Worm (Caenorhabditis elegans) whole organism, mixed stage, embryonic: Measurements from ENCODE around the gene gnrr-3.

ENCODE experiments used
- ham-2 ChIP-seq: fragments of 200-800 bp; sonication (Bioruptor generic); optimal IDR thresholded peaks from 2 replicates; lab custom pipeline; 2018; ENCODE audit warnings: mild to moderate bottlenecking, missing genetic modification characterization, missing compliant biosample characterization
- lin-13 ChIP-seq: fragments of 150-350 bp; optimal IDR thresholded peaks from 2 replicates; lab custom pipeline; 2014; ENCODE audit warnings: missing biosample characterization, missing genetic modification characterization
- mep-1 ChIP-seq: fragments of 150-350 bp; optimal IDR thresholded peaks from 2 replicates; lab custom pipeline; 2017; ENCODE audit warnings: missing biosample characterization, missing genetic modification reagents, missing genetic modification characterization, inconsistent platforms
- tbx-8 ChIP-seq: fragments of 200-800 bp; sonication (Bioruptor generic); optimal IDR thresholded peaks from 2 replicates; lab custom pipeline; 2018; ENCODE audit warnings: mild to moderate bottlenecking, missing genetic modification characterization, moderate library complexity, missing compliant biosample characterization
- unc-39 ChIP-seq: fragments of 150-350 bp; optimal IDR thresholded peaks from 2 replicates; lab custom pipeline; 2014; ENCODE audit warnings: missing biosample characterization, missing genetic modification characterization
- unc-62 ChIP-seq: fragments of 150-350 bp; optimal IDR thresholded peaks from 2 replicates; lab custom pipeline; 2014; ENCODE audit warnings: missing biosample characterization, missing genetic modification reagents, missing genetic modification characterization
- ztf-11 ChIP-seq: fragments of 150-350 bp; optimal IDR thresholded peaks from 2 replicates; lab custom pipeline; 2014; ENCODE audit warnings: missing biosample characterization, missing genetic modification characterization

DNA sequence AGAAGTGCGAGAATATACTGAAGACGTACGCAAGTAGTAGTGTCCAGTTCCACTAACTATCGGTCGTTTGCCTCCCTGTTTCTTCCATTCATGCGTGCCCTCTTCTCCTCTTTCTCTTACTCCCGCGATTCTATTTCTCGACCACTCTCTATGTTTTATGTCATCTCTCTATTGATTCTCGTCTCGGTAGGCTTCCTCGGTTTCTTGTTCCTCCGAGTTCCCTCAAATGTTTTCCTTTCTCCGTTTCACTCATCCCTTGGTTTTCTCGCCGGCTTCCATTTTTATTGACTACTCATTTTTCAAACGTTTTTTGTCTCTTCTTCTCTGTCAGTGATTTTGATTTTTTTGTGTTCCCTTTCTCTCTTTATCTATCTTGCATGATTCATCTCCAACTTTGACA lies 22.9 kb upstream of the gnrr-3 start:
- TF ChIP-seq unc-62 (no peak), unc-39 (tag; lab: Kevin White, UChicago) (no peak), ztf-11 (tag; lab: Kevin White, UChicago) (no peak), ham-2 (GFP tag; lab: Kevin White, UChicago) (no peak), tbx-8 (no peak), lin-13 (tag; lab: Kevin White, UChicago) (no peak), mep-1 (tag; lab: Kevin White, UChicago) (no peak)
